Worm (Caenorhabditis elegans) whole organism, midembryonic: Measurements from ENCODE around the gene lipl-8.
A peak's percentile ranks its signal among the peaks of the same experiment; 100 is the strongest.
"Not testable (repeated sequence)": the region's sequence is repeated elsewhere in the genome, so short reads cannot be mapped to it uniquely, and the experiment has no call there.

ENCODE experiments used
- T22C8.4 ChIP-seq: fragments of 200-800 bp; sonication (Bioruptor generic); IDR thresholded peaks from 2 replicates; pipeline ENCODE4 v1.3.6; 2022; ENCODE audit warnings: missing genetic modification characterization, missing compliant biosample characterization
- cog-1 ChIP-seq: sonication (generic microtip); optimal IDR thresholded peaks from 2 replicates; lab custom pipeline; 2016; ENCODE audit warnings: missing genetic modification characterization, missing compliant biosample characterization
- flt-1 ChIP-seq: fragments of 200-800 bp; sonication (Bioruptor generic); IDR thresholded peaks from 2 replicates; pipeline ENCODE4 v1.3.6; 2022; ENCODE audit warnings: missing genetic modification characterization, missing compliant biosample characterization
- klf-2 ChIP-seq: fragments of 200-800 bp; sonication (Bioruptor generic); conservative IDR thresholded peaks from 2 replicates; pipeline ENCODE4 v1.3.6; 2022; ENCODE audit warnings: missing genetic modification reagents, missing genetic modification characterization, missing compliant biosample characterization
- med-1 ChIP-seq: sonication (generic microtip); optimal IDR thresholded peaks from 2 replicates; lab custom pipeline; 2017; ENCODE audit warnings: missing genetic modification characterization, mild to moderate bottlenecking, missing compliant biosample characterization, antibody characterized with exemption, missing genetic modification reagents; ENCODE audit not compliant: insufficient read depth
- ref-1 ChIP-seq: fragments of 200-800 bp; sonication (Bioruptor generic); conservative IDR thresholded peaks from 2 replicates; pipeline ENCODE4 v1.3.6; 2022; ENCODE audit warnings: missing genetic modification reagents, missing genetic modification characterization, missing compliant biosample characterization
- tab-1 ChIP-seq: fragments of 200-800 bp; sonication (Bioruptor generic); IDR thresholded peaks from 2 replicates; pipeline ENCODE4 v1.3.6; 2022; ENCODE audit warnings: missing genetic modification characterization, missing compliant biosample characterization
- ztf-23 ChIP-seq: fragments of 200-800 bp; sonication (Bioruptor generic); IDR thresholded peaks from 2 replicates; pipeline ENCODE4 v1.3.6; 2022; ENCODE audit warnings: missing genetic modification reagents, missing genetic modification characterization, missing compliant biosample characterization
- ztf-29 ChIP-seq: fragments of 200-800 bp; sonication (Bioruptor generic); IDR thresholded peaks from 2 replicates; pipeline ENCODE4 v1.3.6; 2022; ENCODE audit warnings: missing genetic modification reagents, missing genetic modification characterization, missing compliant biosample characterization

lipl-8 gene

DNA sequence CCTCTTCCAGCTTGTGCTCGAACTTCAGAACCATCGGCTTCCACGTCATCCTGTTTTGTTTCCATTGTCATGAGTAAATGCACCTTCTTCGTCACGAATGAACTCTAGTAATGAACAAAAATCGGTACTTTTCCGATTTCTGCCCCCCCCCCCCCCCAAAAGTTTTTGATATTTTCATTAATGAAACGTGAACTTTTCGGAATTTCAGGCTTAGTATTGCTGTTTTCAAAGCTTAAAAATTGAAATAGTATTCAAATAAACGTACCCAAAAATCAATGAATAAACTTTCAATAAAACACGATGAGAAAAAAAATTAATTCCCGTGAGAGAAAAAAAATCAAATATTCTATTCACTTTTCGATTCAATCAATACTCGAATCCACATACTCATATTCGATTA, 31.1 kb upstream of the lipl-8 start, which contains the start of the genes scrm-7 and Y50E8A.10:
TSS of gene scrm-7 (minus strand) at position 101 of the 400 bp plus-strand sequence.
TSS of gene Y50E8A.10 (plus strand) at position 353 of the 400 bp plus-strand sequence.
- TF ChIP-seq flt-1 (GFP tag; lab: Robert Waterston, UW) = no peak
- TF ChIP-seq ztf-23 (GFP tag; lab: Robert Waterston, UW) = no peak
- TF ChIP-seq ref-1 = no peak
- TF ChIP-seq med-1 (GFP tag; lab: Kevin White, UChicago) = no peak
- TF ChIP-seq klf-2 = no peak

DNA sequence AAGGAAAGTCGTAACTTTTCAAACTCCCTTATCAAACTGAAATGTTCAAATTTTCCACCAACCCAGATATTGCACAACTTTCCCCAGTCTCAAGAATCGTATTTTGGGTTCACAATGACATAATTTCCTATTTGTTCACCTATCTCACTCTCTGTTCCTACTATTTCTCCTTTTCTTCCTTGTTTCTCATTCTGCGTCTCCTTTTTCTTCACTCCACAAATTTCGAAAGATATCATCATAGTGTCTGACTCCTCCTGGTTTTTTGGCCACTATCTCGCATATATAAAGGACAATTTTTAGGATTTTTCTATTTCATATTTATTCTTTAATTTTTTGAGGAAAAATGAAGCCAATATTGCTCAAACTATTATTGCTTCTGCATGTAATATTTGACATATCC, 24.5 kb upstream of the lipl-8 start, which contains the start of gene haf-7:
TSS of gene haf-7 (plus strand) at position 211 of the 400 bp plus-strand sequence.
- TF ChIP-seq ztf-29 (GFP tag; lab: Robert Waterston, UW) (no peak), cog-1 (peak; percentile 21)

DNA sequence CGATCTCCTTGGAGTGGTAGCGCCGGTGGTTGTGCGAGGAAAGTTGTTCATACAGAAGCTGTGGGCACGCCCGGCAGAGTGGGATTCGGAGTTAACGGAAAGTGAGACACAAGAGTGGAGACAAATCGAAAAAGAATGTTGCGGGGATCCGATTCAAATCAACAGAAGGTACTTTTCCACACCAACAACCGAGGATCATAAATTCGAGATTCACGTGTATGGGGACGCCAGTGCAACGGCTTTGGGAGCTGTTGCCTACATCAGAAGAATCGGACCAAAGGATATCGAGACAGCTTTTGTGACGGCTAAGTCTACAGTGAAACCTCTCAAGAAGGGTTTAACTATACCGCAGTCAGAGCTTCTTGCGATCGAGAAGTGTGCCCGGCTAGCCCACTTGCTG, 15.1 kb upstream of the lipl-8 start:
- TF ChIP-seq ref-1 (no peak), tab-1 (GFP tag; lab: Robert Waterston, UW) (no peak), klf-2 (no peak), ztf-29 (GFP tag; lab: Robert Waterston, UW) (no peak)

DNA sequence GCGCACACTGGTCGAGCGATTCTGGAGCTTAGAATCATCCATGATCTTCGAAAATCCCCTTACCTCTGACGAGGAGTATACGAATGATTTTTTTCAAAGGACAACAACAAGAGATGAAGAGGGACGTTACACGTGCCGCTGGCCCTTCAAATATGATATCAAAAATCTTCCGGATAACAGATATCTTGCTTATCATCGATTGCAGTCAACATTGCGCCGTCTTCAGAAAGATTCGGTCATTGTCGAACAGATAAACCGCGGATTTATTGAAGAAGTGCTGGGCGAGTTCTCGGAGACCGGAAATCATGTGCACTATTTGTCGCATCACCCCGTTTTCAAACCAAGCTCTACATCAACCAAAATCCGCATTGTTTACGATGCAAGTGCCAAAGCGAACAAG, 14.1 kb upstream of the lipl-8 start:
- TF ChIP-seq tab-1 (GFP tag; lab: Robert Waterston, UW) = no peak
- no peak for TF ChIP-seq med-1 (GFP tag; lab: Kevin White, UChicago)
- no peak for TF ChIP-seq ztf-29 (GFP tag; lab: Robert Waterston, UW)
- TF ChIP-seq T22C8.4 (GFP tag; lab: Robert Waterston, UW) = no peak
- TF ChIP-seq ref-1 = no peak
- TF ChIP-seq flt-1 (GFP tag; lab: Robert Waterston, UW) = no peak
- TF ChIP-seq ztf-23 (GFP tag; lab: Robert Waterston, UW) = no peak
- no peak for TF ChIP-seq cog-1
- no peak for TF ChIP-seq klf-2

DNA sequence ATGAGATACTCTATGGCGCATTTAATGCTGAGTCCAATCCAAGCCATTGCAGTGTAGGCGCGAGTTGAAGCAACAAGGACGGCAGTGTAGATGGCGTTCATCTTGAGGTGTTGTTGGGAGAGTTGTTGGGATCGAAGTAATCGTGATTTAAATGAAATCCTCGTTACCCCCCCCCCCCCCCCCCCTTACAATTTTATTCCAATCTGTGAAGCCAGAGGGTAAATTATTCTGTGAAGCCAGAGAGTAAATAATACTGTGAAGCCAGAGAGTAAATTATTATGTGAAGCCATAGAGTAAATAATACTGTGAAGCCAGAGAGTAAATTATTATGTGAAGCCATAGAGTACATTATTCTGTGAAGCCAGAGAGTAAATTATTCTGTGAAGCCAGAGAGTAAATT, 1.8 kb upstream of the lipl-8 start, which contains the start of gene nspa-10:
TSS of gene nspa-10 (minus strand) at position 101 of the 400 bp plus-strand sequence.
- not testable (repeated sequence) for TF ChIP-seq ztf-29 (GFP tag; lab: Robert Waterston, UW); cog-1; T22C8.4 (GFP tag; lab: Robert Waterston, UW)

DNA sequence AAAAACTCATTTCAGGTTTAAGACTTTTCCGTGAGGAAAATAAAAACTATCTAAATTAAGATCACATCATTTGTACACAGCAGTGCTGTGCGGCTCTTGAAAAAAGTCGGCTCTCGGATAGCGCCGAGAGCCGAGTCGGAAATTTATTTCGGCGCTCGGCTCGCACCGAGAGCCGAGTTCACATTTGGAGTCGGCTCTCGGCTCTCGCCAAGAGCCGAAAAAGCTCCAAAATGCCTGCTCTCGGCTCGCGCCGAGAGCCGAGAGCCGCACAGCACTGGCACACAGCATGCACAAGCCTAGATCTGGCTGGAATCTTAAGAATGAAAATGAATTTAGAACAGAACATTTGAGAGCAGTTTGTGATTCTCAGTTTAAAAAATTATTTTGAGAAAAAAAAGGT, 1.5 kb downstream of the lipl-8 start:
- TF ChIP-seq ztf-23 (GFP tag; lab: Robert Waterston, UW) (no peak), tab-1 (GFP tag; lab: Robert Waterston, UW) (no peak), ztf-29 (GFP tag; lab: Robert Waterston, UW) (no peak), klf-2 (no peak), ref-1 (no peak), med-1 (GFP tag; lab: Kevin White, UChicago) (no peak), flt-1 (GFP tag; lab: Robert Waterston, UW) (no peak), T22C8.4 (GFP tag; lab: Robert Waterston, UW) (no peak)

DNA sequence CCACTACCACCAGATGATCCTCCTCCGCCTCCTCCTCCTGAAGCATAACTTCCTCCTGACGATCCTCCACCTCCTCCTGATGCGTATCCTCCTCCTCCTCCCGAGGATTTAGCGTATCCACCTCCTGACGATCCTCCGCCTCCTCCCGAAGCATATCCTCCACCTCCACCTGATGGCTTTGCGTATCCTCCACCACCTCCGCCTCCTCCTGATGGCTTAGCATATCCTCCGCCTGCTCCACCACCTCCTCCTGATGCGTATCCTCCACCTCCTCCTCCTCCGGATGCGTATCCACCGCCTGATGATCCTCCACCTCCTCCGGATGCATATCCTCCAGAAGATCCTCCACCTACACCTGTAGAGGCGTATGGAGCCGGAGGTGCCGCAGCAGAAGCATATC, 3.7 kb downstream of the lipl-8 start:
- TF ChIP-seq tab-1 (GFP tag; lab: Robert Waterston, UW) (peak; percentile 67; the same call in 1 of the 2 replicates), klf-2 (0 out of 2 replicates have a peak, but pooled peaks have one; percentile 11), flt-1 (GFP tag; lab: Robert Waterston, UW) (no peak), cog-1 (no peak), med-1 (GFP tag; lab: Kevin White, UChicago) (no peak), ztf-29 (GFP tag; lab: Robert Waterston, UW) (no peak), ztf-23 (GFP tag; lab: Robert Waterston, UW) (no peak)

DNA sequence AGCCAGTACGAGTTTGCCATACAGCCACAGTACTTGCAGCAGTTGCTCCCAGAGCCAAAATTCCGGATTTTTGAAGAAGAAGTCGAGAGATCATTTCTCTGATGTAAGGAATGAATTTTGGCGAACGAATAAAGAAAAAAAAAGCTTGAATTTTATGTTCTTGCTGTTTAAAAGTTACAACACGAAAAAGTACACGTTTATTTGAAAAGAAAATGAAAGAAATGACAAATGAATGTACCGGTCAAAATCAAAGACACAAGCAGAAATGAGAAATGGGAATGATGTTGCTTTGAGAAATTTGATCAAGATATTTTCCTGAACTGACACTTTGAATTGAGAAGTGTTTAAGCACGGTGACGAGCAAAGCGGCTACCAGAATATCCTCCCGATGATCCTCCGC, 7.3 kb downstream of the lipl-8 start, which contains the start of gene Y50E8A.6:
TSS of gene Y50E8A.6 (minus strand) at position 101 of the 400 bp plus-strand sequence.
- TF ChIP-seq med-1 (GFP tag; lab: Kevin White, UChicago) (no peak), T22C8.4 (GFP tag; lab: Robert Waterston, UW) (no peak), ref-1 (no peak), tab-1 (GFP tag; lab: Robert Waterston, UW) (no peak), ztf-29 (GFP tag; lab: Robert Waterston, UW) (no peak), flt-1 (GFP tag; lab: Robert Waterston, UW) (no peak), klf-2 (no peak), ztf-23 (GFP tag; lab: Robert Waterston, UW) (no peak), cog-1 (no peak)

DNA sequence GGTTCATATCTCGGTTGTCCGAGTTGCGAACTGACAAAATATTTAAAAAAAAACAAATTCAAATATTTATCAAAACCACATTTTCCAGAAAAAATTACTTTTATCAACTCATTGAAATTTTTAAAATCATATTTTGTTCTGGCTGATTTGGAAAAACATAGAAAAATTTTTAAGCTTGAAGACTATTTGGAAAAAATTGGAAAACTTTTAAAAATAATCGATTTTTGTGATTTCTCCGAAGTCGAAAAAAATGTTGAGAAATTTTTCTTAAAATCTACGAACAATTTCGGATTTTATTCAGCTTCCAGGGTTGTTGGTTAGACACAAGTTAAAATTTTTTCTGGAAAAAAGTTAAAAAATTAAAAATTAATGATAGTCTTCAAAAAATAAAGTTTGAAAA, 11.7 kb downstream of the lipl-8 start, which contains the start of gene Y50E8A.5:
TSS of gene Y50E8A.5 (minus strand) at position 101 of the 400 bp plus-strand sequence.
- no peak for TF ChIP-seq T22C8.4 (GFP tag; lab: Robert Waterston, UW)
- no peak for TF ChIP-seq klf-2
- TF ChIP-seq flt-1 (GFP tag; lab: Robert Waterston, UW) = no peak
- TF ChIP-seq cog-1 = no peak
- no peak for TF ChIP-seq ref-1
- TF ChIP-seq med-1 (GFP tag; lab: Kevin White, UChicago) = no peak

DNA sequence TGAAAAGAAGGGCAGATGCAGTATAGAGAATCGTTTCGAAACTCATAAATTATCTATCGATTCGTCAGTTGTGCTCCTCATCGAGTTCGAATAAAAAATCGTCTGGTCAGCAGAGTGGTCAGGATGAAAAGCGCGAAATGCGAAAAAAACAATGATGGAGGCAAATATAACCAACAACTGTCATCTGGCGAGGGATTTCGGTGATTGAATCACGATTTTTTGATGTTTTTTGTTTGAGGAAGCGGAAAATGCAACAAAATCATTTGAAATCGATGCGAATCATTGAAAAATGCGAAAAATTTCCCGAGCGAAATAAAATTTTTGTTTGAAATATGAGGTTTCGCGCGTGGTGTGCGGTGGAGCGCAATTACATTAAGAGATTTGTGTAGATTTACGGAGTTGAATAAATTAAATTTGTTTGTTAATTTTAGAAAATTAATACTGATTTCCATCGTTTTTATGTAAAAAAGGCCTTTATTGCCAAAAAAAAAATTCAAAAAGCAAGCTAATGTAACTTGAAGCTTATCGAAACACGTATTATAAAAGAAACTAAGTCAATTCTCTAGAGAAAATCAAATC, 14.2 kb downstream of the lipl-8 start, which contains the start of gene unc-61:
TSS of gene unc-61 (minus strand) at position 51 of the 579 bp plus-strand sequence.
- TF ChIP-seq cog-1 = no peak
- TF ChIP-seq tab-1 (GFP tag; lab: Robert Waterston, UW) = no peak
- TF ChIP-seq T22C8.4 (GFP tag; lab: Robert Waterston, UW) = no peak
- no peak for TF ChIP-seq ztf-23 (GFP tag; lab: Robert Waterston, UW)
- no peak for TF ChIP-seq med-1 (GFP tag; lab: Kevin White, UChicago)
- no peak for TF ChIP-seq klf-2
- TF ChIP-seq flt-1 (GFP tag; lab: Robert Waterston, UW) = no peak
- no peak for TF ChIP-seq ztf-29 (GFP tag; lab: Robert Waterston, UW)
- no peak for TF ChIP-seq ref-1
